Fruit fly (Drosophila melanogaster): ENCODE results near the gene squ.

The squ gene

dm6 chr2L:16656692-16657109 is 23.2 kb upstream of the squ start (continued):
- TF ChIP-seq croc (GFP tag; conservative IDR thresholded peaks at IDR 0.05) (peak; percentile 43), crp (GFP tag; optimal IDR thresholded peaks at IDR 0.05) (peak in 1 of 2 experiments; percentile 16), Dp (GFP tag; optimal IDR thresholded peaks at IDR 0.05) (peak; percentile 95), CG4707 (GFP tag; optimal IDR thresholded peaks at IDR 0.05) (no peak), CG34224 (GFP tag; IDR thresholded peaks at IDR 0.05; ENCODE audit: partially characterized antibody) (no peak), CG8924 (tag; optimal IDR thresholded peaks at IDR 0.05) (peak; percentile 77), Max (GFP tag; optimal IDR thresholded peaks at IDR 0.05) (no peak), CG13123 (GFP tag; optimal IDR thresholded peaks at IDR 0.05) (no peak), CG42726 (GFP tag; IDR thresholded peaks at IDR 0.05; ENCODE audit: partially characterized antibody) (peak; percentile 78), bigmax (GFP tag; optimal IDR thresholded peaks at IDR 0.05) (no peak), HLH3B (GFP tag; IDR thresholded peaks at IDR 0.05) (peak; percentile 80), CG34422 (GFP tag; IDR thresholded peaks at IDR 0.05) (peak; percentile 68; the same call in 2 of the 3 replicates), Awh (GFP tag; IDR thresholded peaks at IDR 0.05) (peak; percentile 60), CG11695 (GFP tag; IDR thresholded peaks at IDR 0.05) (peak; percentile 56; the same call in 1 of the 3 replicates), Hr3 (GFP tag; optimal IDR thresholded peaks at IDR 0.05) (peak; percentile 79), ro (GFP tag; IDR thresholded peaks at IDR 0.05) (no peak), CrebB (tag; optimal IDR thresholded peaks at IDR 0.05) (no peak), kay (GFP tag; optimal IDR thresholded peaks at IDR 0.05) (peak; percentile 45), CG11723 (GFP tag; optimal IDR thresholded peaks at IDR 0.05) (no peak), CG2712 (tag; optimal IDR thresholded peaks at IDR 0.05) (peak; percentile 82), Opbp (GFP tag; IDR thresholded peaks at IDR 0.05; ENCODE audit: partially characterized antibody) (no peak), CG9932 (GFP tag; IDR thresholded peaks at IDR 0.05) (peak; percentile 82), Atf6 (GFP tag; IDR thresholded peaks at IDR 0.05) (peak; percentile 52; the same call in 1 of the 2 replicates), run (tag; optimal IDR thresholded peaks at IDR 0.05) (peak; percentile 12), CG32772 (GFP tag; IDR thresholded peaks at IDR 0.05) (peak; percentile 73), CG8290 (GFP tag; optimal IDR thresholded peaks at IDR 0.05) (no peak), CG8290 (tag; optimal IDR thresholded peaks at IDR 0.05) (no peak), CG4404 (GFP tag; IDR thresholded peaks at IDR 0.05) (peak; percentile 59), Asciz (GFP tag; optimal IDR thresholded peaks at IDR 0.05) (peak; percentile 12), HmgZ (tag; optimal IDR thresholded peaks at IDR 0.05) (peak; percentile 49), CG12299 (tag; optimal IDR thresholded peaks at IDR 0.05) (peak; percentile 7), Bteb2 (GFP tag; optimal IDR thresholded peaks at IDR 0.05) (peak; percentile 27), CG10321 (GFP tag; IDR thresholded peaks at IDR 0.05) (no peak), mld (GFP tag; IDR thresholded peaks at IDR 0.05; ENCODE audit: partially characterized antibody) (no peak), tin (GFP tag; optimal IDR thresholded peaks at IDR 0.05) (peak; percentile 41), eyg (GFP tag; optimal IDR thresholded peaks at IDR 0.05) (no peak), CG17186 (GFP tag; optimal IDR thresholded peaks at IDR 0.05) (peak; percentile 14), ken (GFP tag; IDR thresholded peaks at IDR 0.05) (peak; percentile 85), CG31388 (GFP tag; optimal IDR thresholded peaks at IDR 0.05) (no peak), CG10431 (GFP tag; optimal IDR thresholded peaks at IDR 0.05) (no peak), fru (optimal IDR thresholded peaks at IDR 0.05) (no peak), Dek (tag; optimal IDR thresholded peaks at IDR 0.05) (peak; percentile 66), CG4730 (GFP tag; IDR thresholded peaks at IDR 0.05) (peak; percentile 54; the same call in 1 of the 2 replicates), CG8388 (GFP tag; optimal IDR thresholded peaks at IDR 0.05) (peak; percentile 57), CG43689 (GFP tag; IDR thresholded peaks at IDR 0.05) (no peak), Gug (GFP tag; IDR thresholded peaks at IDR 0.05) (peak; percentile 53; the same call in 3 of the 4 replicates), trem (tag; optimal IDR thresholded peaks at IDR 0.05) (peak; percentile 62), Gsc (GFP tag; IDR thresholded peaks at IDR 0.05) (peak; percentile 25; the same call in 1 of the 2 replicates), lbe (GFP tag; optimal IDR thresholded peaks at IDR 0.05) (peak; percentile 1), H15 (GFP tag; IDR thresholded peaks at IDR 0.05) (peak; percentile 76; the same call in 2 of the 3 replicates), NC2α (GFP tag; optimal IDR thresholded peaks at IDR 0.05) (no peak), gem (tag; optimal IDR thresholded peaks at IDR 0.05) (peak; percentile 88)

Data from whole organism, embryonic.